Worm (Caenorhabditis elegans) whole organism, early embryonic: ENCODE data around the gene H23N18.5.

Experiments
- B0310.2 ChIP-seq: sonication (generic microtip); optimal IDR thresholded peaks from 2 replicates; lab custom pipeline; 2016; ENCODE audit warnings: mild to moderate bottlenecking, missing genetic modification characterization, missing compliant biosample characterization
- F13C5.2 ChIP-seq: sonication (generic microtip); optimal IDR thresholded peaks from 2 replicates; lab custom pipeline; 2017; ENCODE audit warnings: mild to moderate bottlenecking, missing genetic modification characterization, inconsistent platforms, missing compliant biosample characterization
- aly-1 ChIP-seq: sonication (generic microtip); optimal IDR thresholded peaks from 2 replicates; lab custom pipeline; 2016; ENCODE audit warnings: missing genetic modification characterization, missing compliant biosample characterization
- ama-1 ChIP-seq: fragments of 150-350 bp; optimal IDR thresholded peaks from 2 replicates; lab custom pipeline; 2014
- ceh-13 ChIP-seq: fragments of 200-800 bp; sonication (Bioruptor generic); optimal IDR thresholded peaks from 2 replicates; lab custom pipeline; 2018; ENCODE audit warnings: mild to moderate bottlenecking, missing genetic modification characterization, missing compliant biosample characterization
- ceh-36 ChIP-seq: sonication (generic microtip); optimal IDR thresholded peaks from 2 replicates; lab custom pipeline; 2016; ENCODE audit warnings: missing genetic modification characterization, inconsistent platforms, missing compliant biosample characterization
- ets-7 ChIP-seq: sonication (generic microtip); optimal IDR thresholded peaks from 2 replicates; lab custom pipeline; 2016; ENCODE audit warnings: missing genotype, missing genetic modification characterization, missing compliant biosample characterization
- flt-1 ChIP-seq: fragments of 200-800 bp; sonication (Bioruptor generic); IDR thresholded peaks from 2 replicates; pipeline ENCODE4 v1.3.6; 2022; ENCODE audit warnings: missing genetic modification characterization, missing compliant biosample characterization
- hmbx-1 ChIP-seq: sonication (generic microtip); optimal IDR thresholded peaks from 2 replicates; lab custom pipeline; 2016; ENCODE audit warnings: mild to moderate bottlenecking, missing genetic modification characterization, missing compliant biosample characterization
- hmg-4 ChIP-seq: fragments of 200-800 bp; sonication (Bioruptor generic); optimal IDR thresholded peaks from 2 replicates; lab custom pipeline; 2018; ENCODE audit warnings: mild to moderate bottlenecking, missing genetic modification characterization, missing compliant biosample characterization
- hnd-1 ChIP-seq: sonication (generic microtip); optimal IDR thresholded peaks from 2 replicates; lab custom pipeline; 2016; ENCODE audit warnings: missing genetic modification characterization, missing compliant biosample characterization
- pes-1 ChIP-seq: fragments of 200-800 bp; sonication (Bioruptor generic); IDR thresholded peaks from 2 replicates; pipeline ENCODE4 v1.3.6; 2022; ENCODE audit warnings: missing genetic modification reagents, missing genetic modification characterization, missing compliant biosample characterization
- scrt-1 ChIP-seq: fragments of 200-800 bp; sonication (Bioruptor generic); IDR thresholded peaks from 2 replicates; pipeline ENCODE4 v1.3.6; 2022; ENCODE audit warnings: missing genetic modification characterization, missing compliant biosample characterization
- sea-1 ChIP-seq: fragments of 200-800 bp; sonication (Bioruptor generic); conservative IDR thresholded peaks from 2 replicates; pipeline ENCODE4 v1.3.6; 2022; ENCODE audit warnings: missing genetic modification characterization, missing compliant biosample characterization
- tbx-11 ChIP-seq: fragments of 200-800 bp; sonication (Bioruptor generic); IDR thresholded peaks from 2 replicates; pipeline ENCODE4 v1.3.6; 2022; ENCODE audit warnings: missing genetic modification characterization, missing compliant biosample characterization
- tbx-37 ChIP-seq: fragments of 200-800 bp; sonication (Bioruptor generic); conservative IDR thresholded peaks from 2 replicates; pipeline ENCODE4 v1.3.6; 2022; ENCODE audit warnings: missing genetic modification reagents, missing genetic modification characterization, missing compliant biosample characterization
- tra-4 ChIP-seq: sonication (generic microtip); optimal IDR thresholded peaks from 2 replicates; lab custom pipeline; 2017; ENCODE audit warnings: missing genetic modification characterization, missing compliant biosample characterization

Gene H23N18.5

DNA sequence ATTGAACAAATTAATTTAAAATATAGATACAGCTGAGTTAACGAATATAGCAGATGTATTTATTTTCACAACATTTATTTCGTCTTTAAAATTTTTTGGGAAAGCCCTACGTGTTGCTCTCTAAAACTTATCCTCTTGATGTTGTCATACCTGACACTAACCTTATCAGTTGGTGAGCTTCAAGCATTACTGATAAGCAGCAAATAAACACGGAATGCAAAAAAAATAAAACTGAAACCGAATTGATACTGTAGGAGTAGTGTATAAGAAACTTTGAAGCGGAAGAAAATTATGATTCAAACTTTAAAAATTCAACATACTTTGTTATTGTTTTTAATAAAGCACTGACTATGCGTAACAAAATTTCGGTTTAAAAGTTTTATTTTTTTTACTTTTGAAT is 22.9 kb upstream of the H23N18.5 start:
- TF ChIP-seq ets-7 (tag; lab: Kevin White, UChicago) (no peak), ama-1 (lab: Kevin White, UChicago) (no peak), tbx-37 (no peak), hmg-4 (no peak)

DNA sequence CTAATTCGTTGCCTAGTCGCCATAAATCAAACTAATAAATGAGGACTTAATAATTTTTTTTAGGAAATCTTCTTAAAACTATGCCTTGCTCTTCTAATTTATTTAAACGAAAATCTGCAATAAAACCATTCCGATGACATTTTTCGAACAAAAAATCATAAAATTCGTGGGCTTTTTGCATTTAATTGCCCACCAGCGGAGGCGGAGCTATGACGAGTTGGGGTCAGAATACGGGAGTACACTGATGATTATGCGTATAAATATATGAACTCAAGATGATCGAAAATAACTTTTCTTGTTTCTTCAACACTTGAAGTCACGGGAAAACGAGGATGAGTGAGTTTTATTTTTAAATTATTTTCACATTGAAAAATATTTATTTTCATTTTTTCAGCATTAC is 22.2 kb upstream of the H23N18.5 start, which contains the start of gene catp-2:
Gene catp-2, plus strand, starts transcription at position 301 of the 400 bp plus-strand sequence.
- TF ChIP-seq hmg-4: no peak
- TF ChIP-seq tbx-11 (GFP tag; lab: Robert Waterston, UW): no peak
- no peak for TF ChIP-seq ama-1 (lab: Kevin White, UChicago)
- TF ChIP-seq hmbx-1 (tag; lab: Kevin White, UChicago): no peak
- TF ChIP-seq ceh-13 (GFP tag; lab: Kevin White, UChicago): no peak
- TF ChIP-seq ceh-36 (tag; lab: Kevin White, UChicago): no peak
- TF ChIP-seq F13C5.2: no peak
- TF ChIP-seq tra-4: no peak
- TF ChIP-seq ets-7 (tag; lab: Kevin White, UChicago): no peak
- TF ChIP-seq scrt-1 (GFP tag; lab: Robert Waterston, UW): no peak
- no peak for TF ChIP-seq flt-1 (GFP tag; lab: Robert Waterston, UW)
- no peak for TF ChIP-seq hnd-1 (tag; lab: Kevin White, UChicago)
- TF ChIP-seq tbx-37: no peak
- TF ChIP-seq B0310.2 (tag; lab: Kevin White, UChicago): no peak
- no peak for TF ChIP-seq aly-1 (tag; lab: Kevin White, UChicago)
- TF ChIP-seq sea-1 (GFP tag; lab: Robert Waterston, UW): no peak
- no peak for TF ChIP-seq pes-1

DNA sequence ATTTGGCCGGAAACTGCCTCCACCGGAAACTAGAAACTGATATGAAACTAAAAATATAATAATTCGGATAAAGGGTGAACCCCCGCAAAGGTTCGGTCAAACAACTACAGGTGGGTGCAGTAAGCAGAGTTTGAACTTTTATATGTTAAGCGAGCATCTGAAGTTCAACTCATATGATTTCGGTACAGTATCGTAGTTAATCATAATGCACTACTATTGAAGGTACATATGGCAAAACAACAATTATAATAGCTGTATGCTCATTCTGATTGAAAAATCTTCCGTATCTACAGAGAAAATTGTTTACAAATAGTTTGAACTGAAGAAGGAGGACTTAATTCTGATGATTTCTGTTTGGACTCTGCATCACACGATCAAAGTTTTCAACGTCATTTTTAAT is 21.1 kb upstream of the H23N18.5 start:
- no peak for TF ChIP-seq ceh-13 (GFP tag; lab: Kevin White, UChicago)
- no peak for TF ChIP-seq flt-1 (GFP tag; lab: Robert Waterston, UW)
- TF ChIP-seq B0310.2 (tag; lab: Kevin White, UChicago): no peak
- no peak for TF ChIP-seq F13C5.2
- no peak for TF ChIP-seq ceh-36 (tag; lab: Kevin White, UChicago)
- no peak for TF ChIP-seq tbx-37
- no peak for TF ChIP-seq pes-1
- TF ChIP-seq ets-7 (tag; lab: Kevin White, UChicago): no peak
- TF ChIP-seq aly-1 (tag; lab: Kevin White, UChicago): no peak
- TF ChIP-seq sea-1 (GFP tag; lab: Robert Waterston, UW): no peak
- no peak for TF ChIP-seq hnd-1 (tag; lab: Kevin White, UChicago)
- no peak for TF ChIP-seq tra-4
- TF ChIP-seq scrt-1 (GFP tag; lab: Robert Waterston, UW): no peak
- no peak for TF ChIP-seq ama-1 (lab: Kevin White, UChicago)
- TF ChIP-seq hmg-4: no peak

DNA sequence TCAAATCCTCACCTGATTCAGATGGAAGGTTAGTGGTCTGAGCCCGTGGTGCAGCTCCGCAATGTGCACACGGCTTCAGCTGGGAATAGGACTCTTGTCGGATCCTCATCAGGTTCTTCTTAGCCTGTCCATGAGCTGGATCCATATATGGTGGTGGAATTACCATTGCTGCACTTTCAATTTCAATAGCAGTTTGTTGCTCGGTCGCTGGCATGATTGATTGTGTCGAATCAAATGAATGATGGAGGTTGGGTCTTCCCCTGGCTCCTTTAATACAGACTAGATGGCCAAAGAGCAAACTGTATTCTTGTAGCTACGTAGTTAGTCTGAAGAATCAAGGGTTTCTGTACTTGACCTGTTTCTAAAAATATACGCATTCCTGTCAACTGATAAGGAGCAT is 20.6 kb upstream of the H23N18.5 start, which contains the start of gene C02E7.10:
Gene C02E7.10, minus strand, starts transcription at position 232 of the 400 bp plus-strand sequence.
- TF ChIP-seq aly-1 (tag; lab: Kevin White, UChicago) (no peak), pes-1 (no peak), ama-1 (lab: Kevin White, UChicago) (no peak), sea-1 (GFP tag; lab: Robert Waterston, UW) (no peak), flt-1 (GFP tag; lab: Robert Waterston, UW) (no peak), hnd-1 (tag; lab: Kevin White, UChicago) (no peak), tbx-11 (GFP tag; lab: Robert Waterston, UW) (no peak), hmg-4 (no peak), ets-7 (tag; lab: Kevin White, UChicago) (no peak), tbx-37 (no peak), B0310.2 (tag; lab: Kevin White, UChicago) (no peak), ceh-13 (GFP tag; lab: Kevin White, UChicago) (no peak), scrt-1 (GFP tag; lab: Robert Waterston, UW) (no peak), F13C5.2 (no peak), hmbx-1 (tag; lab: Kevin White, UChicago) (no peak), tra-4 (no peak), ceh-36 (tag; lab: Kevin White, UChicago) (no peak)

DNA sequence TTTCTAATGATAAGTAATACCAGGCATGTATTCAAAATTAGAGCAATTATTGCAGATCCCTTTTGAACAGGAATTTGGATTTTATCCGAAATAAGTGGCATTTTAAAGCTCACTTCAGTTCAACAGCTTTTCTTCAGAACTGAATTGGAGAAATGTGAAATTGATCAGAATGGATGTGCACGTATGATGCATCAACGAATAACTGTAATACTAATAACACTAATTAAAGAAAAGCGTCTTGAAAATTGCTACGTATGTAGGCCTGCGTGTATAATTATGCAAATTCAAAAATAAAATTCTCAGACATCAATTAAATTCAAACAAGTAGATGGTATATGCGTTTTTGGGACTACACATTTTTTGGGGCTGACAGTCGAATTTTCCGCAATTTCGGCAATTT is 17.7 kb upstream of the H23N18.5 start, which contains the start of gene str-205:
Gene str-205, minus strand, starts transcription at position 101 of the 400 bp plus-strand sequence.
- TF ChIP-seq B0310.2 (tag; lab: Kevin White, UChicago): no peak
- no peak for TF ChIP-seq hmbx-1 (tag; lab: Kevin White, UChicago)
- no peak for TF ChIP-seq ceh-36 (tag; lab: Kevin White, UChicago)
- no peak for TF ChIP-seq ceh-13 (GFP tag; lab: Kevin White, UChicago)
- no peak for TF ChIP-seq hnd-1 (tag; lab: Kevin White, UChicago)
- TF ChIP-seq aly-1 (tag; lab: Kevin White, UChicago): no peak
- no peak for TF ChIP-seq F13C5.2
- TF ChIP-seq scrt-1 (GFP tag; lab: Robert Waterston, UW): no peak
- TF ChIP-seq tbx-11 (GFP tag; lab: Robert Waterston, UW): no peak
- TF ChIP-seq pes-1: no peak
- no peak for TF ChIP-seq tra-4
- no peak for TF ChIP-seq hmg-4
- TF ChIP-seq tbx-37: no peak
- no peak for TF ChIP-seq ets-7 (tag; lab: Kevin White, UChicago)
- no peak for TF ChIP-seq flt-1 (GFP tag; lab: Robert Waterston, UW)

DNA sequence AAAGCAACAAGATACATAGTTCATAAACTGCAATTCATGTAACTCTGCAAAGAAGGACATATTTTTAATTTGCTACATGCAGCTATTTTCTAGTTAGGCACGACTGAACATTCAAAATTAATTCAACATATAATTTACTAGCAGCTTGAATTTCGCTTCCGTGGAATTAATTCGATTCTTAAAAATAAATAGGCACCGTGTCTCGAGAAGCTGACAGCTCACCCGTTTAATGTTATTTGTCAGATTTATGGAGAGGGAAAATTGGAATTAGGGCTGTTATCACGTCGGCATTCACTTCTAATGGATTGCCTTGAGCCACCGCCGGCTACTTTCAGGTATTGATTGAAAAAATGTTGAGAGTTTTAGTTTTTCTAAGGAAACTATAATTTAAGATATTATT is 14.2 kb upstream of the H23N18.5 start, which contains the start of gene srh-21:
Gene srh-21, plus strand, starts transcription at position 301 of the 400 bp plus-strand sequence.
- TF ChIP-seq ets-7 (tag; lab: Kevin White, UChicago) (no peak), tbx-11 (GFP tag; lab: Robert Waterston, UW) (no peak), pes-1 (no peak), flt-1 (GFP tag; lab: Robert Waterston, UW) (no peak), tbx-37 (no peak), hnd-1 (tag; lab: Kevin White, UChicago) (no peak), ama-1 (lab: Kevin White, UChicago) (no peak), ceh-36 (tag; lab: Kevin White, UChicago) (no peak), tra-4 (no peak), B0310.2 (tag; lab: Kevin White, UChicago) (no peak), sea-1 (GFP tag; lab: Robert Waterston, UW) (no peak), hmbx-1 (tag; lab: Kevin White, UChicago) (no peak), aly-1 (tag; lab: Kevin White, UChicago) (no peak), hmg-4 (no peak), ceh-13 (GFP tag; lab: Kevin White, UChicago) (no peak), scrt-1 (GFP tag; lab: Robert Waterston, UW) (no peak), F13C5.2 (no peak)

DNA sequence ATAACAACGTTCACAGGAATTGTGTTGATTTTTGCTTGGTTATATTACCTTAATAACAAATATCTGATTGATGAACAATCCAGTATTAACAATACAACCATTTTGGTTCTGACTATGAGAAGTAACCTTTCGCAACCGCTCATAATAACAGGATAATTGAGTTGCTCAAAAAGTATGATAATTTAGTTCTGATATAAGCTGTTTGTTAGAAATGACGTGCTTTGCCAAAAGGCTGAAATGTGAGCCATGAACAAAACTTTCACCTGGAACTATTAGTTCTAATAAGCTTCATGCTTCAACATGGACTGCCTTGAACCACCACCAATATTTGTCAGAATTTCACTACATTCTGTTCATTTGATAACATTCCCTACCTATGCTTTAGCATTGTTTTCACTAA is 12.4 kb upstream of the H23N18.5 start, which contains the start of gene srh-20:
Gene srh-20, plus strand, starts transcription at position 301 of the 400 bp plus-strand sequence.
- TF ChIP-seq ceh-13 (GFP tag; lab: Kevin White, UChicago): no peak
- TF ChIP-seq ama-1 (lab: Kevin White, UChicago): no peak
- TF ChIP-seq tra-4: no peak
- no peak for TF ChIP-seq ets-7 (tag; lab: Kevin White, UChicago)
- TF ChIP-seq B0310.2 (tag; lab: Kevin White, UChicago): no peak
- no peak for TF ChIP-seq tbx-11 (GFP tag; lab: Robert Waterston, UW)
- no peak for TF ChIP-seq hmg-4
- TF ChIP-seq pes-1: no peak
- no peak for TF ChIP-seq flt-1 (GFP tag; lab: Robert Waterston, UW)
- no peak for TF ChIP-seq hmbx-1 (tag; lab: Kevin White, UChicago)
